Worm (Caenorhabditis elegans): ENCODE results near the gene unc-49.

- TF ChIP-seq elt-3 (tag; optimal IDR thresholded peaks at IDR 0.05) (no peak), ztf-11 (tag; optimal IDR thresholded peaks at IDR 0.05) (no peak), snpc-4 (tag; optimal IDR thresholded peaks at IDR 0.05) (no peak), fos-1 (tag; optimal IDR thresholded peaks at IDR 0.05) (no peak), unc-62 (GFP tag; optimal IDR thresholded peaks at IDR 0.05) (no peak)
Measured at ce11 chrIII:10525927-10526326, 5.4 kb downstream of the unc-49 start.

Data from whole organism, L3 larva.